Worm (Caenorhabditis elegans) whole organism, L2 larva: ENCODE results near the gene Y56A3A.41.

ENCODE experiments used
- ZK546.5 ChIP-seq: sonication (generic microtip); optimal IDR thresholded peaks from 2 replicates; lab custom pipeline; 2017; ENCODE audit warnings: missing biosample characterization, missing genetic modification characterization
- alr-1 ChIP-seq: fragments of 150-350 bp; optimal IDR thresholded peaks from 2 replicates; lab custom pipeline; 2014; ENCODE audit warnings: missing biosample characterization, missing genetic modification characterization
- ama-1 ChIP-seq: fragments of 150-350 bp; optimal IDR thresholded peaks from 2 replicates; lab custom pipeline; 2018; ENCODE audit warnings: inconsistent platforms
- elt-3 ChIP-seq: sonication (generic microtip); optimal IDR thresholded peaks from 2 replicates; lab custom pipeline; 2017; ENCODE audit warnings: missing biosample characterization, missing genetic modification characterization
- lin-13 ChIP-seq: fragments of 150-350 bp; optimal IDR thresholded peaks from 2 replicates; lab custom pipeline; 2014; ENCODE audit warnings: missing biosample characterization, missing genetic modification reagents, missing genetic modification characterization
- lsy-2 ChIP-seq, 2 experiments: fragments of 150-350 bp in 1 of 2; sonication (generic microtip) in 1 of 2; optimal IDR thresholded peaks; 2 replicates each; lab custom pipeline; 2014 to 2017; ENCODE audit warnings: missing biosample characterization in 2 of 2, missing genetic modification characterization in 2 of 2
- nhr-11 ChIP-seq: fragments of 150-350 bp; optimal IDR thresholded peaks from 2 replicates; lab custom pipeline; 2014; ENCODE audit warnings: missing biosample characterization, missing genetic modification characterization
- nhr-21 ChIP-seq: fragments of 150-350 bp; optimal IDR thresholded peaks from 2 replicates; lab custom pipeline; 2014; ENCODE audit warnings: missing biosample characterization, missing genetic modification characterization
- nhr-23 ChIP-seq: fragments of 150-350 bp; optimal IDR thresholded peaks from 2 replicates; lab custom pipeline; 2014; ENCODE audit warnings: missing biosample characterization, missing genetic modification reagents, missing genetic modification characterization
- unc-39 ChIP-seq: fragments of 150-350 bp; optimal IDR thresholded peaks from 2 replicates; lab custom pipeline; 2014; ENCODE audit warnings: missing biosample characterization, missing genetic modification characterization
- ztf-4 ChIP-seq: fragments of 150-350 bp; optimal IDR thresholded peaks from 2 replicates; lab custom pipeline; 2014; ENCODE audit warnings: missing biosample characterization, missing genetic modification characterization

DNA sequence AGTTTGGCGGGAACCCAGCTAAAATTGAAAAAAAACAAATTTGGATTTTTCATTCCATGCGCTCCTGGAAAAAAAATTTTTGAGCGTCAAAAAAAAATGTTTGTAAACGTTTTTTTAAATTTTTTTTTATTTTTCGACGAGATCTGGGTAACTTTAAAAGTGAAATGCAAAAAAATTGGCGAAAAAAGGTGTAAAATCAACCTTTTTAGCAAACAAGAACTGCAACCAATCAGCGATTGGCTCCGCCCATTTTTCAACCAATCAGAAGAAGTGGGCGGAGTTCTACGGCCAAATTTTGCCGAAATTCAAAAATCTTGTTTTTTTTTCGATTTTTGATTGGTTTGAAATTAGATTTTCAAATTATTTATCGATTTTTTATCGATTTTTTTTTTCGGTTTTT is 2.7 kb upstream of the Y56A3A.41 start:
- TF ChIP-seq ama-1 (no peak), alr-1 (tag; lab: Kevin White, UChicago) (no peak), nhr-23 (no peak), lin-13 (no peak), nhr-11 (no peak), elt-3 (tag; lab: Kevin White, UChicago) (no peak), lsy-2 (tag; optimal IDR thresholded peaks at IDR 0.05; lab: Kevin White, UChicago) (no peak), ztf-4 (tag; lab: Kevin White, UChicago) (no peak), ZK546.5 (tag; lab: Kevin White, UChicago) (no peak), nhr-21 (tag; lab: Kevin White, UChicago) (no peak), unc-39 (no peak)
